Worm (Caenorhabditis elegans): ENCODE results near the gene K09E9.4.
A peak's percentile ranks its signal among the peaks of the same experiment; 100 is the strongest.

The K09E9.4 gene

DNA sequence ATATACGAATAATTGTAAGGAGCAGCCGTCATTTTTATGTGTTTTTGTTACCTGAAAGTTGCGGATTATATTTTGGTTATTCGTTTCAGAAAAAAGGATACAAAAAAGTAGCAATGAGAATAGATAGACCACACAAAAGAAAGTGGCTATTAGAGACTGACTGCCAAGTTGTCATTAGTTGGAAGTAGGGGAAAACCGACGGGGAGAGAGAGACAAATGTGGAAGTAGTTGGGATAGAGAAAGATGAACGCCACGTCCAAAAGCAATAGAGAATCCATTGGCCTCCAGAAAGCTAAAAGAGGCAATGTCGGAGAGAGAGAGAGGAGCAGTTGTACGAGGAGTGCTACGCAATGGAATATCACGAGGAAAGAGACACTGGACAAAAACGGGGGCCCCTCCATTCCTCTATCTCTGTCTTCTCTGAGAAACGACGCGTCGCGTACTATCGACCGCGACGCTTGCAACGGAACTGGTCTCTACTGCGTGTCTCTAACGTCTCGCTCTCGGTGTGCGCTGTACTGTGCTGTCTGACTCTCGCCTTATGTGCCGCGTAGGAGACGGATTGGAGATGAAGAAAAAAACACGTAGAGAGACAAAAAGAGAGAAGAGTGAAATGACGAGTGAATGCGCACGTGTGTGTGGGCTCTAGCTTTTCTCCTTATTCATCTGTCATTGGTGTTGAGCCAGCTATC lies 23.5 kb downstream of the K09E9.4 start, which contains the start of gene rab-14 (continued):
- TF ChIP-seq sup-37 (GFP tag; optimal IDR thresholded peaks at IDR 0.05) (no peak), nhr-12 (tag; optimal IDR thresholded peaks at IDR 0.05) (no peak), ets-5 (GFP tag; IDR thresholded peaks at IDR 0.05) (no peak), sox-4 (tag; optimal IDR thresholded peaks at IDR 0.05) (peak; percentile 45), lin-14 (GFP tag; optimal IDR thresholded peaks at IDR 0.05) (peak; percentile 96), ztf-4 (tag; optimal IDR thresholded peaks at IDR 0.05) (peak; percentile 77), pag-3 (tag; optimal IDR thresholded peaks at IDR 0.05; ENCODE audit: borderline replicate concordance, insufficient read depth) (no peak), nhr-77 (tag; optimal IDR thresholded peaks at IDR 0.05) (peak; percentile 63), unc-130 (tag; optimal IDR thresholded peaks at IDR 0.05) (no peak), vab-15 (tag; optimal IDR thresholded peaks at IDR 0.05) (peak; percentile 45), egl-13 (tag; optimal IDR thresholded peaks at IDR 0.05) (peak; percentile 74), nhr-47 (tag; optimal IDR thresholded peaks at IDR 0.05) (peak; percentile 84), elt-3 (tag; optimal IDR thresholded peaks at IDR 0.05) (no peak), ztf-11 (tag; optimal IDR thresholded peaks at IDR 0.05) (no peak), snu-23 (GFP tag; optimal IDR thresholded peaks at IDR 0.05) (peak; percentile 67), egl-27 (tag; optimal IDR thresholded peaks at IDR 0.05) (no peak), aly-2 (tag; optimal IDR thresholded peaks at IDR 0.05) (no peak), unc-62 (GFP tag; optimal IDR thresholded peaks at IDR 0.05) (no peak), lsy-2 (tag; optimal IDR thresholded peaks at IDR 0.05) (peak; percentile 55 to 79), ceh-88 (GFP tag; IDR thresholded peaks at IDR 0.05) (no peak), C04F5.9 (tag; optimal IDR thresholded peaks at IDR 0.05) (no peak), ces-1 (GFP tag; optimal IDR thresholded peaks at IDR 0.05) (no peak), efl-1 (optimal IDR thresholded peaks at IDR 0.05) (peak; percentile 31 to 49), efl-1 (GFP tag; optimal IDR thresholded peaks at IDR 0.05 in 1 of 2) (peak in 1 of 2 experiments; percentile 96), mdl-1 (tag; optimal IDR thresholded peaks at IDR 0.05) (peak; percentile 63 to 90), sptf-1 (tag; optimal IDR thresholded peaks at IDR 0.05) (no peak), lin-13 (GFP tag; optimal IDR thresholded peaks at IDR 0.05) (peak; percentile 75), nhr-85 (tag) (no peak), Y116A8C.19 (tag; optimal IDR thresholded peaks at IDR 0.05; ENCODE audit: borderline replicate concordance) (no peak), hlh-17 (GFP tag; optimal IDR thresholded peaks at IDR 0.05; ENCODE audit: borderline replicate concordance) (no peak), aha-1 (tag; optimal IDR thresholded peaks at IDR 0.05) (no peak), unc-98 (GFP tag; IDR thresholded peaks at IDR 0.05) (no peak), zip-4 (GFP tag; optimal IDR thresholded peaks at IDR 0.05) (no peak), xbp-1 (tag; optimal IDR thresholded peaks at IDR 0.05) (peak; percentile 60), ceh-63 (GFP tag; optimal IDR thresholded peaks at IDR 0.05) (no peak), lin-39 (tag; optimal IDR thresholded peaks at IDR 0.05) (no peak), ceh-82 (tag; optimal IDR thresholded peaks at IDR 0.05) (peak; percentile 54 to 89 (median 54)), rnt-1 (tag; optimal IDR thresholded peaks at IDR 0.05) (peak; percentile 51), snpc-4 (tag; optimal IDR thresholded peaks at IDR 0.05) (peak; percentile 38), pax-3 (tag; optimal IDR thresholded peaks at IDR 0.05) (no peak), nhr-19 (GFP tag; conservative IDR thresholded peaks at IDR 0.05) (peak; percentile 65)

DNA sequence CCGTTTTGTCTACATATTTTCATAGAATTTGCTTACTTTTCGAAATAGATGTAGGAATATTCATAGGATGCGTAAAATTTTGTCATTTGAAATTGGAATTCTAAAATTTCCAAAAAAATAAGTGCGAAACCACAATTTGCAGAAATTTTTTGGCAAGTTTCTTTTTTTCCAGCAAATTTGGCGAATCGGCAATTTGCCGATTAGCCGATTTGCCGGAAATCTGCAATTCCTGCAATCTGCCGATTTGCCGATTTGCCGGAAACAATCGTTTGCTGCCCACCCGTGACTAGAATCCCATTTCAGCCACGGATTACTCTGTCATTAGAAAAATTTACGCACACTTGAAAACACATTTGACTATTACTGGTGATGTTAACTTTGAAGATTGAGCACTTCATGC lies 26.0 kb downstream of the K09E9.4 start:
- TF ChIP-seq vab-15 (tag; optimal IDR thresholded peaks at IDR 0.05) (no peak), ceh-8 (GFP tag; optimal IDR thresholded peaks at IDR 0.05) (no peak), unc-130 (tag; optimal IDR thresholded peaks at IDR 0.05) (no peak), lin-39 (tag; optimal IDR thresholded peaks at IDR 0.05) (no peak), zip-4 (GFP tag; optimal IDR thresholded peaks at IDR 0.05) (no peak), pag-3 (tag; optimal IDR thresholded peaks at IDR 0.05; ENCODE audit: borderline replicate concordance, insufficient read depth) (no peak), mef-2 (tag; optimal IDR thresholded peaks at IDR 0.05) (no peak), grh-1 (GFP tag; IDR thresholded peaks at IDR 0.05) (no peak), sptf-1 (tag; optimal IDR thresholded peaks at IDR 0.05) (no peak), egl-27 (tag; optimal IDR thresholded peaks at IDR 0.05) (no peak)
